Fruit fly (Drosophila melanogaster) whole organism, adult: ENCODE measurements around the gene chp.

Experiments used
- CG12768 ChIP-seq: fragments of 200-800 bp; sonication (Bioruptor generic); optimal IDR thresholded peaks from 2 replicates; lab custom pipeline; 2017; ENCODE audit warnings: missing biosample characterization, missing genetic modification characterization, mild to moderate bottlenecking, moderate library complexity, missing genetic modification reagents
- CG14711 ChIP-seq: fragments of 200-800 bp; sonication (Bioruptor generic); optimal IDR thresholded peaks from 2 replicates; lab custom pipeline; 2018; ENCODE audit warnings: missing biosample characterization, mild to moderate bottlenecking, missing genetic modification characterization, moderate library complexity
- kay ChIP-seq: fragments of 200-800 bp; sonication (Bioruptor generic); peaks from one replicate; lab custom pipeline; 2016; ENCODE audit warnings: missing biosample characterization, missing genetic modification characterization, borderline replicate concordance
- pad ChIP-seq: fragments of 200-800 bp; sonication (Bioruptor generic); optimal IDR thresholded peaks from 3 replicates; lab custom pipeline; 2017; ENCODE audit warnings: missing biosample characterization, missing genetic modification characterization, mild to moderate bottlenecking, moderate library complexity, missing genetic modification reagents

- TF ChIP-seq CG12768 (no peak), CG14711 (tag; lab: Kevin White, UChicago) (no peak), pad (no peak), kay (GFP tag; lab: Kevin White, UChicago) (no peak)
Measured at dm6 chr3R:31231134-31231533, 20.6 kb upstream of the chp start.
